Fruit fly (Drosophila melanogaster) whole organism, embryonic: ENCODE data around the gene Ppi1.
A peak's percentile ranks its signal among the peaks of the same experiment; 100 is the strongest.

Source experiments
- Antp ChIP-seq: fragments of 200-800 bp; sonication (Bioruptor generic); optimal IDR thresholded peaks from 3 replicates; lab custom pipeline; 2016; ENCODE audit warnings: missing biosample characterization, missing genetic modification characterization
- Bteb2 ChIP-seq: fragments of 200-800 bp; sonication (Bioruptor generic); optimal IDR thresholded peaks from 2 replicates; lab custom pipeline; 2016; ENCODE audit warnings: missing biosample characterization, missing genetic modification characterization
- CG10543 ChIP-seq: fragments of 200-800 bp; sonication (Bioruptor generic); optimal IDR thresholded peaks from 3 replicates; lab custom pipeline; 2017; ENCODE audit warnings: missing biosample characterization, mild to moderate bottlenecking, missing genetic modification characterization, moderate library complexity
- CG10959 ChIP-seq: fragments of 200-800 bp; sonication (Bioruptor generic); IDR thresholded peaks from 2 replicates; pipeline ENCODE4 v1.3.6; 2022; ENCODE audit warnings: missing biosample characterization, missing genetic modification characterization
- CG11695 ChIP-seq: fragments of 200-800 bp; sonication (Bioruptor generic); IDR thresholded peaks from 3 replicates; pipeline ENCODE4 v1.3.6; 2022; ENCODE audit warnings: missing biosample characterization, missing genetic modification characterization
- CG11723 ChIP-seq: fragments of 200-800 bp; sonication (Bioruptor generic); optimal IDR thresholded peaks from 2 replicates; lab custom pipeline; 2017; ENCODE audit warnings: missing biosample characterization, mild to moderate bottlenecking, missing genetic modification characterization
- CG12071 ChIP-seq: fragments of 200-800 bp; sonication (Bioruptor generic); optimal IDR thresholded peaks from 3 replicates; lab custom pipeline; 2018; ENCODE audit warnings: missing biosample characterization, mild to moderate bottlenecking, missing genetic modification characterization
- CG12155 ChIP-seq: fragments of 200-800 bp; sonication (Bioruptor generic); optimal IDR thresholded peaks from 3 replicates; lab custom pipeline; 2016; ENCODE audit warnings: missing biosample characterization, missing genetic modification characterization
- CG12659 ChIP-seq: fragments of 200-800 bp; sonication (Bioruptor generic); optimal IDR thresholded peaks from 3 replicates; lab custom pipeline; 2017; ENCODE audit warnings: mild to moderate bottlenecking, missing biosample characterization, missing genetic modification reagents, missing genetic modification characterization
- CG13123 ChIP-seq: fragments of 200-800 bp; sonication (Bioruptor generic); optimal IDR thresholded peaks from 2 replicates; lab custom pipeline; 2016; ENCODE audit warnings: missing biosample characterization, missing genetic modification characterization
- CG15514 ChIP-seq: fragments of 200-800 bp; sonication (Bioruptor generic); optimal IDR thresholded peaks from 3 replicates; lab custom pipeline; 2017; ENCODE audit warnings: missing biosample characterization, missing genetic modification characterization, mild to moderate bottlenecking, moderate library complexity, missing genetic modification reagents
- CG1647 ChIP-seq: fragments of 200-800 bp; sonication (Bioruptor generic); optimal IDR thresholded peaks from 3 replicates; lab custom pipeline; 2016; ENCODE audit warnings: missing biosample characterization, missing genetic modification characterization
- CG16779 ChIP-seq: fragments of 200-800 bp; sonication (Bioruptor generic); IDR thresholded peaks from 2 replicates; pipeline ENCODE4 v1.3.6; 2022; ENCODE audit warnings: missing biosample characterization, missing genetic modification characterization
- CG17186 ChIP-seq: fragments of 200-800 bp; sonication (Bioruptor generic); optimal IDR thresholded peaks from 3 replicates; lab custom pipeline; 2017; ENCODE audit warnings: missing biosample characterization, missing genetic modification reagents, missing genetic modification characterization
- CG31224 ChIP-seq: fragments of 200-800 bp; sonication (Bioruptor generic); IDR thresholded peaks from 2 replicates; pipeline ENCODE4 v1.3.6; 2022; ENCODE audit warnings: missing biosample characterization, missing genetic modification characterization
- CG32532 ChIP-seq: fragments of 200-800 bp; sonication (Bioruptor generic); IDR thresholded peaks from 2 replicates; pipeline ENCODE4 v1.3.6; 2022; ENCODE audit warnings: missing biosample characterization, missing genetic modification characterization
- CG4404 ChIP-seq: fragments of 200-800 bp; sonication (Bioruptor generic); IDR thresholded peaks from 2 replicates; pipeline ENCODE4 v1.3.6; 2022; ENCODE audit warnings: missing biosample characterization, missing genetic modification characterization
- CG6654 ChIP-seq: fragments of 200-800 bp; sonication (Bioruptor generic); optimal IDR thresholded peaks from 2 replicates; lab custom pipeline; 2017; ENCODE audit warnings: missing biosample characterization, mild to moderate bottlenecking, missing genetic modification characterization
- CG6765 ChIP-seq: fragments of 200-800 bp; sonication (Bioruptor generic); optimal IDR thresholded peaks from 3 replicates; lab custom pipeline; 2017; ENCODE audit warnings: missing biosample characterization, mild to moderate bottlenecking, missing genetic modification characterization
- CG8765 ChIP-seq: fragments of 200-800 bp; sonication (Bioruptor generic); IDR thresholded peaks from 2 replicates; pipeline ENCODE4 v1.3.6; 2022; ENCODE audit warnings: missing biosample characterization, missing genetic modification characterization
- CG8944 ChIP-seq: fragments of 200-800 bp; sonication (Bioruptor generic); optimal IDR thresholded peaks from 3 replicates; lab custom pipeline; 2016; ENCODE audit warnings: missing biosample characterization, missing genetic modification characterization
- CG9797 ChIP-seq: fragments of 200-800 bp; sonication (Bioruptor generic); optimal IDR thresholded peaks from 3 replicates; lab custom pipeline; 2018; ENCODE audit warnings: missing biosample characterization, mild to moderate bottlenecking, missing genetic modification characterization
- CG9932 ChIP-seq: fragments of 200-800 bp; sonication (Bioruptor generic); IDR thresholded peaks from 2 replicates; pipeline ENCODE4 v1.3.6; 2022; ENCODE audit warnings: missing biosample characterization, missing genetic modification characterization
- CHES-1-like ChIP-seq: fragments of 200-800 bp; sonication (Bioruptor generic); optimal IDR thresholded peaks from 2 replicates; lab custom pipeline; 2016; ENCODE audit warnings: missing biosample characterization, missing genetic modification characterization
- Elba2 ChIP-seq: fragments of 200-800 bp; sonication (Bioruptor generic); optimal IDR thresholded peaks from 3 replicates; lab custom pipeline; 2016; ENCODE audit warnings: missing biosample characterization, missing genetic modification characterization
- H2.0 ChIP-seq: fragments of 200-800 bp; sonication (Bioruptor generic); IDR thresholded peaks from 2 replicates; pipeline ENCODE4 v1.3.6; 2022; ENCODE audit warnings: missing biosample characterization, missing genetic modification characterization
- Jarid2 ChIP-seq: fragments of 200-800 bp; sonication (Bioruptor generic); optimal IDR thresholded peaks from 3 replicates; lab custom pipeline; 2017; ENCODE audit warnings: mild to moderate bottlenecking, missing biosample characterization, missing genetic modification reagents, missing genetic modification characterization
- Mrtf ChIP-seq: fragments of 200-800 bp; sonication (Bioruptor generic); IDR thresholded peaks from 3 replicates; pipeline ENCODE4 v1.3.6; 2022; ENCODE audit warnings: missing biosample characterization, missing genetic modification characterization
- Ravus ChIP-seq: fragments of 200-800 bp; sonication (Bioruptor generic); IDR thresholded peaks from 2 replicates; pipeline ENCODE4 v1.3.6; 2022; ENCODE audit warnings: missing biosample characterization, missing genetic modification characterization
- Six4 ChIP-seq: fragments of 200-800 bp; sonication (Bioruptor generic); optimal IDR thresholded peaks from 2 replicates; lab custom pipeline; 2016; ENCODE audit warnings: missing biosample characterization, missing genetic modification characterization
- Tbp ChIP-seq: fragments of >200 bp; optimal IDR thresholded peaks from 2 replicates; lab custom pipeline; 2018; ENCODE audit warnings: missing biosample characterization, missing genetic modification characterization
- bbx ChIP-seq: fragments of 200-800 bp; sonication (Bioruptor generic); IDR thresholded peaks from 2 replicates; pipeline ENCODE4 v1.3.6; 2022; ENCODE audit warnings: missing biosample characterization, missing genetic modification characterization; ENCODE audit not compliant: partially characterized antibody
- cato ChIP-seq: fragments of 200-800 bp; sonication (Bioruptor generic); optimal IDR thresholded peaks from 2 replicates; lab custom pipeline; 2016; ENCODE audit warnings: missing biosample characterization, missing genetic modification characterization, borderline replicate concordance
- dati ChIP-seq: fragments of 200-800 bp; sonication (Bioruptor generic); IDR thresholded peaks from 2 replicates; pipeline ENCODE4 v1.3.6; 2022; ENCODE audit warnings: missing biosample characterization, missing genetic modification characterization
- dimm ChIP-seq: fragments of 200-800 bp; sonication (Bioruptor generic); IDR thresholded peaks from 2 replicates; pipeline ENCODE4 v1.3.6; 2022; ENCODE audit warnings: missing biosample characterization, missing genetic modification characterization
- dysf ChIP-seq: fragments of 200-800 bp; sonication (Bioruptor generic); IDR thresholded peaks from 3 replicates; pipeline ENCODE4 v1.3.6; 2022; ENCODE audit warnings: missing biosample characterization, missing genetic modification characterization
- esg ChIP-seq: fragments of 200-800 bp; sonication (Bioruptor generic); conservative IDR thresholded peaks from 2 replicates; pipeline ENCODE4 v1.3.6; 2022; ENCODE audit warnings: missing biosample characterization, missing genetic modification characterization
- fd3F ChIP-seq: fragments of 200-800 bp; sonication (Bioruptor generic); optimal IDR thresholded peaks from 2 replicates; lab custom pipeline; 2018; ENCODE audit warnings: missing biosample characterization, mild to moderate bottlenecking, missing genetic modification characterization, moderate library complexity
- gsb-n ChIP-seq: fragments of 200-800 bp; sonication (Bioruptor generic); optimal IDR thresholded peaks from 3 replicates; lab custom pipeline; 2018; ENCODE audit warnings: missing biosample characterization, mild to moderate bottlenecking, missing genetic modification characterization
- hth ChIP-seq: fragments of >200 bp; optimal IDR thresholded peaks from 2 replicates; lab custom pipeline; 2017; ENCODE audit warnings: inconsistent platforms
- knrl ChIP-seq: fragments of 200-800 bp; sonication (Bioruptor generic); IDR thresholded peaks from 3 replicates; pipeline ENCODE4 v1.3.6; 2022; ENCODE audit warnings: missing biosample characterization, missing genetic modification characterization; ENCODE audit not compliant: partially characterized antibody
- lab ChIP-seq: fragments of 200-800 bp; sonication (Bioruptor generic); optimal IDR thresholded peaks from 3 replicates; lab custom pipeline; 2017; ENCODE audit warnings: missing biosample characterization, missing genetic modification characterization, mild to moderate bottlenecking, moderate library complexity, missing genetic modification reagents
- lbe ChIP-seq: fragments of 200-800 bp; sonication (Bioruptor generic); optimal IDR thresholded peaks from 2 replicates; lab custom pipeline; 2016; ENCODE audit warnings: missing biosample characterization, mild to moderate bottlenecking, missing genetic modification characterization
- odd ChIP-seq: fragments of 200-800 bp; sonication (Bioruptor generic); optimal IDR thresholded peaks from 2 replicates; lab custom pipeline; 2017; ENCODE audit warnings: missing biosample characterization, mild to moderate bottlenecking, missing genetic modification characterization
- rib ChIP-seq: fragments of 200-800 bp; sonication (Bioruptor generic); IDR thresholded peaks from 2 replicates; pipeline ENCODE4 v1.3.6; 2022; ENCODE audit warnings: missing biosample characterization, missing genetic modification characterization
- sisA ChIP-seq: fragments of 200-800 bp; sonication (Bioruptor generic); IDR thresholded peaks from 2 replicates; pipeline ENCODE4 v1.3.6; 2022; ENCODE audit warnings: missing biosample characterization, missing genetic modification characterization
- slbo ChIP-seq: fragments of 200-800 bp; sonication (Bioruptor generic); IDR thresholded peaks from 2 replicates; pipeline ENCODE4 v1.3.6; 2022; ENCODE audit warnings: missing biosample characterization, missing genetic modification characterization
- sob ChIP-seq: fragments of 200-800 bp; sonication (Bioruptor generic); IDR thresholded peaks from 2 replicates; pipeline ENCODE4 v1.3.6; 2022; ENCODE audit warnings: missing biosample characterization, missing genetic modification characterization
- sqz ChIP-seq: fragments of 200-800 bp; sonication (Bioruptor generic); optimal IDR thresholded peaks from 3 replicates; lab custom pipeline; 2018; ENCODE audit warnings: missing biosample characterization, mild to moderate bottlenecking, missing genetic modification characterization
- trem ChIP-seq: fragments of 200-800 bp; optimal IDR thresholded peaks from 3 replicates; lab custom pipeline; 2019; ENCODE audit warnings: missing biosample characterization, mild to moderate bottlenecking, missing genetic modification characterization, moderate library complexity

Gene Ppi1

DNA sequence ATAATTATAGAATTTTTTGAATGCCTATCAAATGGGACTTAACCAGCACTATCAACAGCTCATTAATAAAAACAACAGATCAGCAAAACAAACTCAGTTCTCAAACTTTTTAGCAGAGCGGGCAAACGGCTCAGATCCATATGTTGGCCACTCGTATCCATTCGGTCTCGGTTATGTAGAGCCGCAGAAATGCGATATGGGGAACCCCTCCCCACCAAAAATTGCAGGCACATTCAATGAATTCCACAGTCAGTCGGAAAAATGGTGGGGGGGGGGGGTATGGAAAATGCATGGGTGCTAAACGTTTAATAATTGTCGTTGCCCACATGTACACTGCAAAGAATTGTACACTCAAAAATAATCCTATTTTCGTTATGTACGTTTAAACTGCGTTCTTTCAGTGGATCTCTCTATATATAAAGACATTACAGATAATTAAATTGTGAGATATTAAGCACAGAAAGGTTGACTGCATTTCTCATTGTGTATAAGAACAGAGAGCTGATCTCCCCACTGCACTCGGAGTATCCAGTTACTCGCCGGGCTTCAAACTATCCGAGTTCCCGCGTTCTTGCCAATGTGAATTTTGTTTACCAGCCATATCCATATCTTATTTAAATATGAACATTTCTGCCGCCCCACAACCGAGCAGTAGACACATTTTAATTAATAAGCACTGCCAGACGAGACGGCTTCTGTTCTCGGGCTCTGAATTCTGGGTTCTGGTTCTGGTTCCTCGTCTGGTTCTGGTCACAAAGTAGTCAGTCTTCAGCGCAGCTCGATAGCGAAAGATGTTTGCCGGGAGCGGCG is 22.6 kb upstream of the Ppi1 start, which contains the start of gene CG15529:
CG15529 (plus strand) TSS at position 760 of the 810 bp plus-strand sequence.
- TF ChIP-seq Mrtf (GFP tag; lab: Robert Waterston, UW), result no peak
- no peak for TF ChIP-seq CG1647 (GFP tag; lab: Kevin White, UChicago)
- no peak for TF ChIP-seq CG13123
- TF ChIP-seq Antp (GFP tag; lab: Kevin White, UChicago), result no peak
- no peak for TF ChIP-seq Elba2 (GFP tag; lab: Kevin White, UChicago)
- TF ChIP-seq CHES-1-like, result no peak
- TF ChIP-seq cato, result no peak
- TF ChIP-seq Six4 (GFP tag; lab: Kevin White, UChicago), result no peak
- no peak for TF ChIP-seq rib (GFP tag; lab: Robert Waterston, UW)
- TF ChIP-seq CG16779 (GFP tag; lab: Robert Waterston, UW), result no peak
- no peak for TF ChIP-seq CG6654 (GFP tag; lab: Kevin White, UChicago)
- TF ChIP-seq CG17186 (GFP tag; lab: Kevin White, UChicago), result no peak
- TF ChIP-seq bbx (GFP tag; lab: Robert Waterston, UW), result no peak
- no peak for TF ChIP-seq CG10543 (GFP tag; lab: Kevin White, UChicago)
- no peak for TF ChIP-seq CG31224 (GFP tag; lab: Robert Waterston, UW)
- TF ChIP-seq sqz (GFP tag; lab: Kevin White, UChicago), result no peak
- TF ChIP-seq sob (GFP tag; lab: Robert Waterston, UW), result 0 out of 2 replicates have a peak, but pooled peaks have one; percentile 12
- no peak for TF ChIP-seq CG11723
- TF ChIP-seq dimm (GFP tag; lab: Robert Waterston, UW), result no peak
- TF ChIP-seq Jarid2, result no peak
- no peak for TF ChIP-seq dysf (GFP tag; lab: Robert Waterston, UW)
- no peak for TF ChIP-seq CG10959
- no peak for TF ChIP-seq trem (tag; lab: Kevin White, UChicago)
- TF ChIP-seq Tbp, result no peak
- no peak for TF ChIP-seq CG12659 (GFP tag; lab: Kevin White, UChicago)
- TF ChIP-seq esg (GFP tag; lab: Robert Waterston, UW), result 0 out of 2 replicates have a peak, but pooled peaks have one; percentile 5
- TF ChIP-seq CG8944 (GFP tag; lab: Kevin White, UChicago), result no peak
- TF ChIP-seq knrl (GFP tag; lab: Robert Waterston, UW), result no peak
- no peak for TF ChIP-seq CG12155
- no peak for TF ChIP-seq gsb-n (tag; lab: Kevin White, UChicago)
- no peak for TF ChIP-seq CG12071 (GFP tag; lab: Kevin White, UChicago)
- 0 out of 2 replicates have a peak, but pooled peaks have one; percentile 15 for TF ChIP-seq CG8765
- TF ChIP-seq odd (GFP tag; lab: Kevin White, UChicago), result no peak
- TF ChIP-seq CG9797 (GFP tag; lab: Kevin White, UChicago), result no peak
- TF ChIP-seq CG9932 (GFP tag; lab: Robert Waterston, UW), result peak; percentile 54
- peak; percentile 59 for TF ChIP-seq slbo (GFP tag; lab: Robert Waterston, UW)
- no peak for TF ChIP-seq lab (GFP tag; lab: Kevin White, UChicago)
- peak; percentile 34; the same call in 1 of the 2 replicates for TF ChIP-seq CG32532
- no peak for TF ChIP-seq CG6765
- no peak for TF ChIP-seq hth (lab: Kevin White, UChicago)
- TF ChIP-seq CG4404, result 0 out of 2 replicates have a peak, but pooled peaks have one; percentile 9
- TF ChIP-seq fd3F (GFP tag; lab: Kevin White, UChicago), result no peak
- TF ChIP-seq H2.0 (GFP tag; lab: Robert Waterston, UW), result no peak
- no peak for TF ChIP-seq CG11695 (GFP tag; lab: Robert Waterston, UW)
- TF ChIP-seq CG15514, result no peak
- TF ChIP-seq dati, result no peak
- peak; percentile 8; the same call in 1 of the 2 replicates for TF ChIP-seq sisA (GFP tag; lab: Robert Waterston, UW)
- no peak for TF ChIP-seq Bteb2 (GFP tag; lab: Kevin White, UChicago)
- TF ChIP-seq Ravus (GFP tag; lab: Robert Waterston, UW), result no peak
- no peak for TF ChIP-seq lbe
